Fruit fly (Drosophila melanogaster) whole organism, wandering third instar larva: ENCODE results near the gene dikar.
A peak's percentile ranks its signal among the peaks of the same experiment; 100 is the strongest.

ENCODE experiments used
- Myc ChIP-seq: fragments of >200 bp; optimal IDR thresholded peaks from 2 replicates; lab custom pipeline; 2017
- Sp1 ChIP-seq: fragments of 200-800 bp; sonication (Bioruptor generic); optimal IDR thresholded peaks from 3 replicates; lab custom pipeline; 2019; ENCODE audit warnings: missing biosample characterization, mild to moderate bottlenecking, missing genetic modification characterization, moderate library complexity
- br ChIP-seq: fragments of 200-800 bp; sonication (Bioruptor generic); optimal IDR thresholded peaks from 2 replicates; lab custom pipeline; 2016; ENCODE audit warnings: missing biosample characterization, missing genetic modification characterization
- h ChIP-seq: fragments of 200-800 bp; sonication (Bioruptor generic); optimal IDR thresholded peaks from 3 replicates; lab custom pipeline; 2016; ENCODE audit warnings: missing biosample characterization, mild to moderate bottlenecking, missing genetic modification characterization
- rgr ChIP-seq: fragments of 200-800 bp; sonication (Bioruptor generic); optimal IDR thresholded peaks from 3 replicates; lab custom pipeline; 2016; ENCODE audit warnings: missing biosample characterization, mild to moderate bottlenecking, missing genetic modification characterization
- usp ChIP-seq: fragments of >200 bp; optimal IDR thresholded peaks from 2 replicates; lab custom pipeline; 2017; ENCODE audit warnings: missing biosample characterization, missing genetic modification characterization

DNA sequence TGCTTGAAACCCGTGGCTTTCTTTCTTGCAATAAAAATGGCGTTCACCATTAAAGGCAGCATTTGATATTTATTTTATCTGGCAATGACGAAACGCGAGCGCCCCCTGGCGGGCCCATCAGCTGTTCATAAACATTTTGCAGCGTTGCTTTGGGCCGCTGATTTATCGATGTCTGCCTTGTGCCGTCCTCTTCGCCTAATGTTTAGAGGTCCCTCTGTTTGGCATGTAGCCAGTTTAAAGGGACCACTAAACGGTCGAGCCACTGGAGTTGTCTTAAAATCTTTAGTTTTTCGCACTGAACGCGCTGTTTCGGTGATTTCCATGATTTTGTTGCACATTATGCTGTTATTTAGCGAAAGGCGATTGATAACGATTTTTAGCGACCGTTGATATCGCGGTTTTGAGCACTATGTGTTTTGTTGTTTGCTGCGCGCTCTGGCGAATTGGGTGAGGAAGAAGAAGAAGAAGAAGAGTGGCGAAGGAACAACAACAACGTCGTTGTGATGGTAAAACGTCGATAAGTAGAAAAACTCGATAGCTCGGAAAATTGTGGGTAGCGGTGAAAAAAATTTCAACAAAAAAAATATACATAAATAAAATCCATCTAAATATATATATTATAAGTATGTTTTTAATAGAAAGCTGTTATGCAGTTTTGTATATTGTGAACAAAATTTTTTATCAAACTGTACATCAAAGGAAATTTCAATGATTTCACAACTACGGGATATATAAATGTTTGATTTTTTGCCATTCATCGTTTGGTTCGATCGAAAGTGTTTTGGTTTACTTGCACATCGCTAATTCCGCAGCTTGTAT, 9.5 kb upstream of the dikar start, which contains the start of the genes velo and Sbds:
- TF ChIP-seq br (GFP tag; lab: Kevin White, UChicago) (peak; percentile 3), Myc (peak; percentile 45), usp (GFP tag; lab: Kevin White, UChicago) (no peak), rgr (GFP tag; lab: Kevin White, UChicago) (peak; percentile 64), h (GFP tag; lab: Kevin White, UChicago) (peak; percentile 25), Sp1 (GFP tag; lab: Kevin White, UChicago) (peak; percentile 54)
